Worm (Caenorhabditis elegans) whole organism, young adult: Measurements from ENCODE around the gene prk-2.

ENCODE experiments used
- ccch-3 ChIP-seq: fragments of 200-800 bp; sonication (Bioruptor generic); optimal IDR thresholded peaks from 2 replicates; lab custom pipeline; 2018; ENCODE audit warnings: mild to moderate bottlenecking, missing genetic modification characterization, missing compliant biosample characterization
- ceh-100 ChIP-seq: fragments of 200-800 bp; sonication (Bioruptor generic); IDR thresholded peaks from 2 replicates; pipeline ENCODE4 v1.3.6; 2022; ENCODE audit warnings: missing genetic modification reagents, missing genetic modification characterization, missing compliant biosample characterization
- egl-44 ChIP-seq: fragments of 200-800 bp; sonication (Bioruptor generic); IDR thresholded peaks from 2 replicates; pipeline ENCODE4 v1.3.6; 2022; ENCODE audit warnings: missing genetic modification reagents, missing genetic modification characterization, missing compliant biosample characterization
- hmg-20 ChIP-seq: fragments of 200-800 bp; sonication (Bioruptor generic); IDR thresholded peaks from 2 replicates; pipeline ENCODE4 v1.3.6; 2022; ENCODE audit warnings: missing genetic modification reagents, missing genetic modification characterization, missing compliant biosample characterization
- lin-40 ChIP-seq: sonication (generic microtip); optimal IDR thresholded peaks from 2 replicates; lab custom pipeline; 2016; ENCODE audit warnings: missing genetic modification characterization, mild to moderate bottlenecking, missing compliant biosample characterization, missing genotype, missing genetic modification reagents
- pha-4 ChIP-seq: fragments of 150-350 bp; sonication (generic microtip); optimal IDR thresholded peaks from 2 replicates; lab custom pipeline; 2014; ENCODE audit warnings: missing biosample characterization, missing genetic modification reagents, missing genetic modification characterization

ce11 chrIII:3370770-3371169, 761 bp upstream of the prk-2 start:
- TF ChIP-seq lin-40 (tag; lab: Kevin White, UChicago) (no peak), ccch-3 (GFP tag; lab: Kevin White, UChicago) (no peak), ceh-100 (GFP tag; lab: Robert Waterston, UW) (no peak), hmg-20 (GFP tag; lab: Robert Waterston, UW) (no peak), pha-4 (no peak), egl-44 (GFP tag; lab: Robert Waterston, UW) (no peak)
